Worm (Caenorhabditis elegans): ENCODE results near the gene dld-1.

DNA sequence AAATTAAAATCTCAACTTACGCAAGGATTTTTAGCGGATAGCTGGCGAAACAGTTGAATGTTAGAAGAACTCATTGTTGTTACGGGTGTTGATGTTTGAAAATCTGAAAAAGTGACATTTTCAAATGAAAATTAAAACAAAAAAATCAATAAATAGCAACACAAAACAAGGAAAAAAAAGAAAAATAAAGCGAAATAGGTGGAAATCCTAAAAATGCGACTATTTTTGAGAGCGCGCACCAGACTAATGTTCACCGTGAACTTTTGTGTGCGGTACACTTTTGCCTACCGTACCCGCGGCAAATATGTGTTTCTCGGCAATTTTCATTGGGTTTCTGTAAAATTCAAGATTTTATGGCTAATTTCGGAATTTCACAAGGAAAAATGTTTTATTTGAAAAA, 47.2 kb upstream of the dld-1 start, which contains the start of gene F55B11.6:
- no peak for TF ChIP-seq W03F9.2 (tag; optimal IDR thresholded peaks at IDR 0.05)
- no peak for TF ChIP-seq him-1 (tag; optimal IDR thresholded peaks at IDR 0.05)
- no peak for TF ChIP-seq dao-5 (tag; optimal IDR thresholded peaks at IDR 0.05)
